Fruit fly (Drosophila melanogaster) whole organism, wandering third instar larva: ENCODE measurements around the gene Sarm.

ENCODE experiments used
- GATAd ChIP-seq: sonication (Bioruptor generic); optimal IDR thresholded peaks from 2 replicates; lab custom pipeline; 2016; ENCODE audit warnings: missing biosample characterization, missing genetic modification characterization
- Hr78 ChIP-seq: fragments of >200 bp; optimal IDR thresholded peaks from 2 replicates; lab custom pipeline; 2017; ENCODE audit warnings: missing biosample characterization, missing genetic modification characterization
- ey ChIP-seq: fragments of 200-800 bp; sonication (Bioruptor generic); optimal IDR thresholded peaks from 2 replicates; lab custom pipeline; 2016; ENCODE audit warnings: missing biosample characterization, missing genetic modification characterization
- h ChIP-seq: fragments of 200-800 bp; sonication (Bioruptor generic); optimal IDR thresholded peaks from 3 replicates; lab custom pipeline; 2016; ENCODE audit warnings: missing biosample characterization, mild to moderate bottlenecking, missing genetic modification characterization
- jim ChIP-seq: fragments of 175-275, 200-325 bp; sonication (Bioruptor generic); optimal IDR thresholded peaks from 2 replicates; lab custom pipeline; 2016; ENCODE audit warnings: missing biosample characterization, mild to moderate bottlenecking, missing genetic modification characterization
- pan ChIP-seq: fragments of >200 bp; optimal IDR thresholded peaks from 2 replicates; lab custom pipeline; 2017
- usp ChIP-seq: fragments of >200 bp; optimal IDR thresholded peaks from 2 replicates; lab custom pipeline; 2017; ENCODE audit warnings: missing biosample characterization, missing genetic modification characterization

DNA sequence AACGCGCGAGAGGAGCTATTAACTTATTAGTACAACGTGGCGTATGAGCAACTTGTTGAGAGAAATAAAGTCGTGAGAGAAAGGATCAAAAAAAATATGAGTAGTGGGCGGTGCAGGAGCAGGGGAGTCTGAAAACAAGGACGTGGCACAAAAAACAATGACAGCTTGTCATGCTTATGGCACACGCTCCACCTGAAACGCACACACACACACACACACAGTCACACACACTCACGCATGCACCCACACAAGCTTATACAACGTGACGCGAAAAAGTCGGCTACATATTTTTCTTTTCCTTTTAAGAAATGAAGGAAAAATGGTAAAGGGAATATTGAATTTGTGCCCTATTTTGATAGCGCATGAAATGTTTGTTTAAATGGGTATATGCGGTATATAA is 32.2 kb upstream of the Sarm start:
- TF ChIP-seq jim (GFP tag; lab: Kevin White, UChicago) (no peak), ey (GFP tag; lab: Kevin White, UChicago) (no peak), h (no peak), GATAd (GFP tag; lab: Kevin White, UChicago) (no peak), pan (no peak), usp (GFP tag; lab: Kevin White, UChicago) (no peak), Hr78 (no peak)
